Fruit fly (Drosophila melanogaster) whole organism, embryonic: Measurements from ENCODE around the gene teq.

Experiments
- Abd-B ChIP-seq: fragments of 200-800 bp; sonication (Bioruptor generic); optimal IDR thresholded peaks from 2 replicates; lab custom pipeline; 2018; ENCODE audit warnings: missing biosample characterization, mild to moderate bottlenecking, missing genetic modification characterization, moderate library complexity
- Bdp1 ChIP-seq: fragments of 200-800 bp; sonication (Bioruptor generic); optimal IDR thresholded peaks from 3 replicates; lab custom pipeline; 2016; ENCODE audit warnings: missing biosample characterization, missing genetic modification characterization
- CG10654 ChIP-seq: fragments of 200-800 bp; sonication (Bioruptor generic); optimal IDR thresholded peaks from 2 replicates; lab custom pipeline; 2016; ENCODE audit warnings: missing biosample characterization, missing genetic modification characterization
- CG10959 ChIP-seq: fragments of 200-800 bp; sonication (Bioruptor generic); IDR thresholded peaks from 2 replicates; pipeline ENCODE4 v1.3.6; 2022; ENCODE audit warnings: missing biosample characterization, missing genetic modification characterization
- CG10979 ChIP-seq: fragments of 200-800 bp; sonication (Bioruptor generic); optimal IDR thresholded peaks from 2 replicates; lab custom pipeline; 2018; ENCODE audit warnings: missing biosample characterization, mild to moderate bottlenecking, missing genetic modification characterization, moderate library complexity
- CG13287 ChIP-seq: fragments of 200-800 bp; sonication (Bioruptor generic); IDR thresholded peaks from 2 replicates; pipeline ENCODE4 v1.3.6; 2022; ENCODE audit warnings: missing biosample characterization, missing genetic modification characterization; ENCODE audit not compliant: partially characterized antibody
- CG14050 ChIP-seq: fragments of 200-800 bp; sonication (Bioruptor generic); IDR thresholded peaks from 3 replicates; pipeline ENCODE4 v1.3.6; 2022; ENCODE audit warnings: missing biosample characterization, missing genetic modification characterization
- CG14441 ChIP-seq: fragments of 200-800 bp; sonication (Bioruptor generic); IDR thresholded peaks from 2 replicates; pipeline ENCODE4 v1.3.6; 2022; ENCODE audit warnings: missing biosample characterization, missing genetic modification characterization
- CG15479 ChIP-seq: fragments of 200-800 bp; sonication (Bioruptor generic); optimal IDR thresholded peaks from 3 replicates; lab custom pipeline; 2019; ENCODE audit warnings: missing biosample characterization, mild to moderate bottlenecking, missing genetic modification characterization, moderate library complexity
- CG17186 ChIP-seq: fragments of 200-800 bp; sonication (Bioruptor generic); optimal IDR thresholded peaks from 3 replicates; lab custom pipeline; 2017; ENCODE audit warnings: missing biosample characterization, missing genetic modification reagents, missing genetic modification characterization
- CG17328 ChIP-seq: fragments of 200-800 bp; sonication (Bioruptor generic); IDR thresholded peaks from 2 replicates; pipeline ENCODE4 v1.3.6; 2022; ENCODE audit warnings: missing biosample characterization, missing genetic modification characterization
- CG17802 ChIP-seq: fragments of 200-800 bp; sonication (Bioruptor generic); optimal IDR thresholded peaks from 2 replicates; lab custom pipeline; 2018; ENCODE audit warnings: missing biosample characterization, mild to moderate bottlenecking, missing genetic modification characterization, moderate library complexity
- CG32772 ChIP-seq: fragments of 200-800 bp; sonication (Bioruptor generic); IDR thresholded peaks from 2 replicates; pipeline ENCODE4 v1.3.6; 2022; ENCODE audit warnings: missing biosample characterization, missing genetic modification characterization
- CG3838 ChIP-seq: fragments of 200-800 bp; sonication (Bioruptor generic); optimal IDR thresholded peaks from 3 replicates; lab custom pipeline; 2016; ENCODE audit warnings: missing biosample characterization, missing genetic modification characterization
- CG6654 ChIP-seq: fragments of 200-800 bp; sonication (Bioruptor generic); optimal IDR thresholded peaks from 2 replicates; lab custom pipeline; 2017; ENCODE audit warnings: missing biosample characterization, mild to moderate bottlenecking, missing genetic modification characterization
- CG7987 ChIP-seq: fragments of 200-800 bp; sonication (Bioruptor generic); optimal IDR thresholded peaks from 2 replicates; lab custom pipeline; 2018; ENCODE audit warnings: missing biosample characterization, mild to moderate bottlenecking, missing genetic modification characterization, moderate library complexity
- CG8765 ChIP-seq: fragments of 200-800 bp; sonication (Bioruptor generic); IDR thresholded peaks from 2 replicates; pipeline ENCODE4 v1.3.6; 2022; ENCODE audit warnings: missing biosample characterization, missing genetic modification characterization
- CG8924 ChIP-seq: fragments of 200-800 bp; optimal IDR thresholded peaks from 3 replicates; lab custom pipeline; 2019; ENCODE audit warnings: missing biosample characterization, mild to moderate bottlenecking, missing genetic modification characterization, moderate library complexity
- CkIIα-i1 ChIP-seq: fragments of 200-800 bp; sonication (Bioruptor generic); IDR thresholded peaks from 2 replicates; pipeline ENCODE4 v1.3.6; 2022; ENCODE audit warnings: missing biosample characterization, missing genetic modification characterization
- D ChIP-seq, 2 experiments: fragments of 200-800 bp in 1 of 2; fragments of >200 bp in 1 of 2; sonication (Bioruptor generic) in 1 of 2; optimal IDR thresholded peaks; 2 replicates in 1 of 2; 3 replicates in 1 of 2; lab custom pipeline; 2017; ENCODE audit warnings: mild to moderate bottlenecking in 1 of 2, missing biosample characterization in 1 of 2, missing genetic modification characterization in 1 of 2, missing genetic modification reagents in 1 of 2
- Deaf1 ChIP-seq: fragments of 200-800 bp; optimal IDR thresholded peaks from 3 replicates; lab custom pipeline; 2019; ENCODE audit warnings: missing biosample characterization, mild to moderate bottlenecking, missing genetic modification characterization, moderate library complexity
- Dip2 ChIP-seq: fragments of 200-800 bp; sonication (Bioruptor generic); IDR thresholded peaks from 2 replicates; pipeline ENCODE4 v1.3.6; 2022; ENCODE audit warnings: missing biosample characterization, missing genetic modification characterization
- Doc3 ChIP-seq: fragments of 200-800 bp; sonication (Bioruptor generic); IDR thresholded peaks from 3 replicates; pipeline ENCODE4 v1.3.6; 2022; ENCODE audit warnings: missing biosample characterization, missing genetic modification characterization; ENCODE audit not compliant: partially characterized antibody
- Drgx ChIP-seq: fragments of 200-800 bp; sonication (Bioruptor generic); IDR thresholded peaks from 2 replicates; pipeline ENCODE4 v1.3.6; 2022; ENCODE audit warnings: missing biosample characterization, missing genetic modification characterization
- Eip74EF ChIP-seq, 2 experiments: fragments of 200-800 bp in 1 of 2; fragments of >200 bp in 1 of 2; sonication (Bioruptor generic) in 1 of 2; optimal IDR thresholded peaks; 2 replicates each; lab custom pipeline; 2017 to 2019; ENCODE audit warnings: missing biosample characterization in 2 of 2, missing genetic modification characterization in 2 of 2, mild to moderate bottlenecking in 1 of 2, moderate library complexity in 1 of 2
- Ets65A ChIP-seq: fragments of 200-800 bp; sonication (Bioruptor generic); peaks from one replicate; lab custom pipeline; 2016; ENCODE audit warnings: missing biosample characterization, missing genetic modification characterization
- Ets97D ChIP-seq: fragments of 200-800 bp; sonication (Bioruptor generic); optimal IDR thresholded peaks from 3 replicates; lab custom pipeline; 2016; ENCODE audit warnings: missing biosample characterization, missing genetic modification characterization
- Hmr ChIP-seq: fragments of 200-800 bp; sonication (Bioruptor generic); optimal IDR thresholded peaks from 3 replicates; lab custom pipeline; 2017; ENCODE audit warnings: mild to moderate bottlenecking, missing biosample characterization, missing genetic modification reagents, missing genetic modification characterization
- Hr3 ChIP-seq: fragments of 200-800 bp; sonication (Bioruptor generic); optimal IDR thresholded peaks from 3 replicates; lab custom pipeline; 2016; ENCODE audit warnings: missing biosample characterization, missing genetic modification characterization
- Pdp1 ChIP-seq, 2 experiments: fragments of 200-800 bp; sonication (Bioruptor generic); optimal IDR thresholded peaks; 3 replicates each; lab custom pipeline; 2016; ENCODE audit warnings: missing biosample characterization in 2 of 2, missing genetic modification characterization in 2 of 2, mild to moderate bottlenecking in 1 of 2, moderate library complexity in 1 of 2
- TFAM ChIP-seq: fragments of 200-800 bp; sonication (Bioruptor generic); optimal IDR thresholded peaks from 2 replicates; lab custom pipeline; 2017; ENCODE audit warnings: missing biosample characterization, missing genetic modification characterization, inconsistent platforms
- al ChIP-seq: fragments of 200-800 bp; sonication (Bioruptor generic); IDR thresholded peaks from 2 replicates; pipeline ENCODE4 v1.3.6; 2022; ENCODE audit warnings: missing biosample characterization, missing genetic modification characterization
- ci ChIP-seq: fragments of 200-800 bp; sonication (Bioruptor generic); IDR thresholded peaks from 3 replicates; pipeline ENCODE4 v1.3.6; 2022; ENCODE audit warnings: missing biosample characterization, missing genetic modification characterization
- crc ChIP-seq: fragments of 200-800 bp; sonication (Bioruptor generic); optimal IDR thresholded peaks from 2 replicates; lab custom pipeline; 2016; ENCODE audit warnings: missing biosample characterization, missing genetic modification characterization
- crp ChIP-seq, 2 experiments: fragments of 200-800 bp; sonication (Bioruptor generic); optimal IDR thresholded peaks; 2 replicates in 1 of 2; 3 replicates in 1 of 2; lab custom pipeline; 2017; ENCODE audit warnings: missing biosample characterization in 2 of 2, missing genetic modification characterization in 2 of 2, mild to moderate bottlenecking in 1 of 2, moderate library complexity in 1 of 2
- da ChIP-seq: fragments of 200-800 bp; sonication (Bioruptor generic); optimal IDR thresholded peaks from 2 replicates; lab custom pipeline; 2016; ENCODE audit warnings: missing biosample characterization, missing genetic modification characterization
- fru ChIP-seq: fragments of >200 bp; optimal IDR thresholded peaks from 2 replicates; lab custom pipeline; 2017
- ken ChIP-seq: fragments of 200-800 bp; sonication (Bioruptor generic); IDR thresholded peaks from 3 replicates; pipeline ENCODE4 v1.3.6; 2022; ENCODE audit warnings: missing biosample characterization, missing genetic modification characterization
- lov ChIP-seq, 2 experiments: fragments of 200-800 bp in 1 of 2; fragments of >200 bp in 1 of 2; sonication (Bioruptor generic) in 1 of 2; IDR thresholded peaks in 1 of 2; optimal IDR thresholded peaks in 1 of 2; 2 replicates in 1 of 2; 3 replicates in 1 of 2; pipeline versions ENCODE4 v1.3.6 to Lab custom; 2017 to 2022; ENCODE audit warnings: missing biosample characterization in 1 of 2, missing genetic modification characterization in 1 of 2
- p53 ChIP-seq: fragments of 200-800 bp; sonication (Bioruptor generic); optimal IDR thresholded peaks from 2 replicates; lab custom pipeline; 2016; ENCODE audit warnings: missing biosample characterization, missing genetic modification characterization
- pita ChIP-seq: fragments of 200-800 bp; sonication (Bioruptor generic); optimal IDR thresholded peaks from 2 replicates; lab custom pipeline; 2017; ENCODE audit warnings: missing biosample characterization, mild to moderate bottlenecking, missing genetic modification characterization
- seq ChIP-seq: fragments of 200-800 bp; sonication (Bioruptor generic); IDR thresholded peaks from 2 replicates; pipeline ENCODE4 v1.3.6; 2022; ENCODE audit warnings: missing biosample characterization, missing genetic modification characterization
- slp2 ChIP-seq: fragments of 200-800 bp; sonication (Bioruptor generic); optimal IDR thresholded peaks from 2 replicates; lab custom pipeline; 2016; ENCODE audit warnings: missing biosample characterization, missing genetic modification characterization
- sob ChIP-seq: fragments of 200-800 bp; sonication (Bioruptor generic); IDR thresholded peaks from 2 replicates; pipeline ENCODE4 v1.3.6; 2022; ENCODE audit warnings: missing biosample characterization, missing genetic modification characterization
- sqz ChIP-seq: fragments of 200-800 bp; sonication (Bioruptor generic); optimal IDR thresholded peaks from 3 replicates; lab custom pipeline; 2018; ENCODE audit warnings: missing biosample characterization, mild to moderate bottlenecking, missing genetic modification characterization
- sr ChIP-seq: fragments of 200-800 bp; sonication (Bioruptor generic); IDR thresholded peaks from 3 replicates; pipeline ENCODE4 v1.3.6; 2022; ENCODE audit warnings: missing biosample characterization, missing genetic modification characterization
- stc ChIP-seq: fragments of 200-800 bp; sonication (Bioruptor generic); IDR thresholded peaks from 2 replicates; pipeline ENCODE4 v1.3.6; 2022; ENCODE audit warnings: missing biosample characterization, missing genetic modification characterization
- tgo ChIP-seq: fragments of 200-800 bp; sonication (Bioruptor generic); IDR thresholded peaks from 3 replicates; pipeline ENCODE4 v1.3.6; 2022; ENCODE audit warnings: missing biosample characterization, missing genetic modification characterization
- z ChIP-seq: fragments of 200-800 bp; sonication (Bioruptor generic); IDR thresholded peaks from 3 replicates; pipeline ENCODE4 v1.3.6; 2022; ENCODE audit warnings: missing biosample characterization, missing genetic modification characterization

The teq gene

dm6 chr3L:9126888-9127689 lies 52.6 kb downstream of the teq start (continued):
- TF ChIP-seq CG3838 (GFP tag; lab: Kevin White, UChicago) (no peak), Drgx (GFP tag; lab: Robert Waterston, UW) (peak; percentile 39; the same call in 1 of the 2 replicates), da (no peak), slp2 (peak; percentile 15), tgo (peak; percentile 46; the same call in 2 of the 3 replicates), crp (GFP tag; optimal IDR thresholded peaks at IDR 0.05; lab: Kevin White, UChicago) (no peak), Deaf1 (tag; lab: Kevin White, UChicago) (no peak), z (no peak), CG17328 (GFP tag; lab: Robert Waterston, UW) (no peak), Eip74EF (GFP tag; optimal IDR thresholded peaks at IDR 0.05; lab: Kevin White, UChicago) (peak in 1 of 2 experiments; percentile 45), stc (GFP tag; lab: Robert Waterston, UW) (0 out of 2 replicates have a peak, but pooled peaks have one; percentile 44), Bdp1 (peak; percentile 39), Abd-B (peak; percentile 50), CkIIα-i1 (no peak), ken (GFP tag; lab: Robert Waterston, UW) (no peak), al (GFP tag; lab: Robert Waterston, UW) (no peak), Pdp1 (GFP tag; optimal IDR thresholded peaks at IDR 0.05; lab: Kevin White, UChicago) (peak; percentile 30 to 48), Dip2 (GFP tag; lab: Robert Waterston, UW) (no peak), fru (no peak), CG14050 (no peak), Hmr (GFP tag; lab: Kevin White, UChicago) (peak; percentile 78), CG14441 (GFP tag; lab: Robert Waterston, UW) (peak; percentile 49), D (optimal IDR thresholded peaks at IDR 0.05; lab: Kevin White, UChicago) (no peak), D (GFP tag; optimal IDR thresholded peaks at IDR 0.05; lab: Kevin White, UChicago) (no peak), crc (GFP tag; lab: Kevin White, UChicago) (no peak), CG8765 (GFP tag; lab: Robert Waterston, UW) (no peak), p53 (GFP tag; lab: Kevin White, UChicago) (no peak), seq (0 out of 2 replicates have a peak, but pooled peaks have one; percentile 7), sob (GFP tag; lab: Robert Waterston, UW) (0 out of 2 replicates have a peak, but pooled peaks have one; percentile 40), sqz (no peak), pita (no peak), lov (optimal IDR thresholded peaks at IDR 0.05; lab: Kevin White, UChicago) (no peak), lov (GFP tag; IDR thresholded peaks at IDR 0.05; lab: Robert Waterston, UW) (no peak), Doc3 (GFP tag; lab: Robert Waterston, UW) (no peak), TFAM (no peak), sr (peak; percentile 99), CG15479 (GFP tag; lab: Kevin White, UChicago) (no peak), CG32772 (GFP tag; lab: Robert Waterston, UW) (no peak), Ets65A (GFP tag; lab: Kevin White, UChicago) (no peak), CG13287 (no peak), ci (GFP tag; lab: Robert Waterston, UW) (no peak), CG10959 (no peak), CG10979 (peak; percentile 14), CG10654 (GFP tag; lab: Kevin White, UChicago) (no peak), CG8924 (peak; percentile 49), Hr3 (GFP tag; lab: Kevin White, UChicago) (peak; percentile 13), CG7987 (GFP tag; lab: Kevin White, UChicago) (no peak), CG17186 (GFP tag; lab: Kevin White, UChicago) (no peak), CG6654 (GFP tag; lab: Kevin White, UChicago) (no peak), Ets97D (GFP tag; lab: Kevin White, UChicago) (no peak), CG17802 (no peak)
